Fruit fly (Drosophila melanogaster) whole organism, embryonic: ENCODE data around the gene Syx1A.

Experiments used
- Antp ChIP-seq: fragments of 200-800 bp; sonication (Bioruptor generic); optimal IDR thresholded peaks from 3 replicates; lab custom pipeline; 2016; ENCODE audit warnings: missing biosample characterization, missing genetic modification characterization
- C15 ChIP-seq: fragments of 200-800 bp; sonication (Bioruptor generic); IDR thresholded peaks from 3 replicates; pipeline ENCODE4 v1.3.6; 2022; ENCODE audit warnings: missing biosample characterization, missing genetic modification characterization
- CG10147 ChIP-seq: fragments of 200-800 bp; sonication (Bioruptor generic); optimal IDR thresholded peaks from 2 replicates; lab custom pipeline; 2019; ENCODE audit warnings: missing biosample characterization, mild to moderate bottlenecking, missing genetic modification characterization, moderate library complexity
- CG10565 ChIP-seq: fragments of 200-800 bp; sonication (Bioruptor generic); optimal IDR thresholded peaks from 3 replicates; lab custom pipeline; 2016; ENCODE audit warnings: missing biosample characterization, mild to moderate bottlenecking, missing genetic modification characterization
- CG10654 ChIP-seq: fragments of 200-800 bp; sonication (Bioruptor generic); optimal IDR thresholded peaks from 2 replicates; lab custom pipeline; 2016; ENCODE audit warnings: missing biosample characterization, missing genetic modification characterization
- CG11247 ChIP-seq: fragments of 200-800 bp; sonication (Bioruptor generic); IDR thresholded peaks from 2 replicates; pipeline ENCODE4 v1.3.6; 2022; ENCODE audit warnings: missing biosample characterization, missing genetic modification characterization
- CG14710 ChIP-seq: fragments of 200-800 bp; sonication (Bioruptor generic); optimal IDR thresholded peaks from 3 replicates; lab custom pipeline; 2019; ENCODE audit warnings: missing biosample characterization, mild to moderate bottlenecking, missing genetic modification characterization, moderate library complexity
- CG16815 ChIP-seq: fragments of 200-800 bp; sonication (Bioruptor generic); optimal IDR thresholded peaks from 3 replicates; lab custom pipeline; 2017; ENCODE audit warnings: missing biosample characterization, mild to moderate bottlenecking, missing genetic modification characterization
- CG18599 ChIP-seq: fragments of 200-800 bp; sonication (Bioruptor generic); optimal IDR thresholded peaks from 3 replicates; lab custom pipeline; 2017; ENCODE audit warnings: missing biosample characterization, missing genetic modification characterization, mild to moderate bottlenecking, moderate library complexity, missing genetic modification reagents
- CG18619 ChIP-seq: fragments of 200-800 bp; sonication (Bioruptor generic); optimal IDR thresholded peaks from 3 replicates; lab custom pipeline; 2017; ENCODE audit warnings: missing biosample characterization, mild to moderate bottlenecking, missing genetic modification characterization
- CG2199 ChIP-seq: fragments of 200-800 bp; sonication (Bioruptor generic); IDR thresholded peaks from 3 replicates; pipeline ENCODE4 v1.3.6; 2022; ENCODE audit warnings: missing biosample characterization, missing genetic modification characterization
- CG31224 ChIP-seq: fragments of 200-800 bp; sonication (Bioruptor generic); IDR thresholded peaks from 2 replicates; pipeline ENCODE4 v1.3.6; 2022; ENCODE audit warnings: missing biosample characterization, missing genetic modification characterization
- CG34422 ChIP-seq: fragments of 200-800 bp; sonication (Bioruptor generic); IDR thresholded peaks from 3 replicates; pipeline ENCODE4 v1.3.6; 2022; ENCODE audit warnings: missing biosample characterization, missing genetic modification characterization
- CG4282 ChIP-seq: fragments of 200-800 bp; sonication (Bioruptor generic); optimal IDR thresholded peaks from 2 replicates; lab custom pipeline; 2016; ENCODE audit warnings: missing biosample characterization, missing genetic modification characterization
- CG7556 ChIP-seq: fragments of 200-800 bp; sonication (Bioruptor generic); optimal IDR thresholded peaks from 2 replicates; lab custom pipeline; 2017; ENCODE audit warnings: missing biosample characterization, mild to moderate bottlenecking, missing genetic modification characterization
- CG7987 ChIP-seq: fragments of 200-800 bp; sonication (Bioruptor generic); optimal IDR thresholded peaks from 2 replicates; lab custom pipeline; 2018; ENCODE audit warnings: missing biosample characterization, mild to moderate bottlenecking, missing genetic modification characterization, moderate library complexity
- CG9215 ChIP-seq: fragments of 200-800 bp; sonication (Bioruptor generic); IDR thresholded peaks from 2 replicates; pipeline ENCODE4 v1.3.6; 2022; ENCODE audit warnings: missing biosample characterization, missing genetic modification characterization
- CHES-1-like ChIP-seq: fragments of 200-800 bp; sonication (Bioruptor generic); optimal IDR thresholded peaks from 2 replicates; lab custom pipeline; 2016; ENCODE audit warnings: missing biosample characterization, missing genetic modification characterization
- CoRest ChIP-seq: fragments of 200-800 bp; sonication (Bioruptor generic); optimal IDR thresholded peaks from 3 replicates; lab custom pipeline; 2018; ENCODE audit warnings: missing biosample characterization, mild to moderate bottlenecking, missing genetic modification characterization, moderate library complexity
- Dfd ChIP-seq, 2 experiments: fragments of >200 bp; optimal IDR thresholded peaks; 2 replicates each; lab custom pipeline; 2017; ENCODE audit warnings: missing biosample characterization in 2 of 2, missing genetic modification characterization in 2 of 2
- Dll ChIP-seq: fragments of 200-800 bp; sonication (Bioruptor generic); IDR thresholded peaks from 4 replicates; pipeline ENCODE4 v1.3.6; 2022; ENCODE audit warnings: missing biosample characterization, missing genetic modification characterization; ENCODE audit not compliant: partially characterized antibody
- Doc3 ChIP-seq: fragments of 200-800 bp; sonication (Bioruptor generic); IDR thresholded peaks from 3 replicates; pipeline ENCODE4 v1.3.6; 2022; ENCODE audit warnings: missing biosample characterization, missing genetic modification characterization; ENCODE audit not compliant: partially characterized antibody
- MBD-R2 ChIP-seq: fragments of 200-800 bp; sonication (Bioruptor generic); IDR thresholded peaks from 2 replicates; pipeline ENCODE4 v1.3.6; 2022; ENCODE audit warnings: missing biosample characterization, missing genetic modification characterization
- Mrtf ChIP-seq: fragments of 200-800 bp; sonication (Bioruptor generic); IDR thresholded peaks from 3 replicates; pipeline ENCODE4 v1.3.6; 2022; ENCODE audit warnings: missing biosample characterization, missing genetic modification characterization
- NC2β ChIP-seq: fragments of 200-800 bp; sonication (Bioruptor generic); optimal IDR thresholded peaks from 2 replicates; lab custom pipeline; 2016; ENCODE audit warnings: missing biosample characterization, missing genetic modification characterization
- Rx ChIP-seq: fragments of 200-800 bp; sonication (Bioruptor generic); IDR thresholded peaks from 2 replicates; pipeline ENCODE4 v1.3.6; 2022; ENCODE audit warnings: missing biosample characterization, missing genetic modification characterization
- Sox102F ChIP-seq: fragments of 200-800 bp; sonication (Bioruptor generic); optimal IDR thresholded peaks from 2 replicates; lab custom pipeline; 2018; ENCODE audit warnings: missing biosample characterization, mild to moderate bottlenecking, missing genetic modification characterization, moderate library complexity
- Usf ChIP-seq: fragments of 200-800 bp; sonication (Bioruptor generic); optimal IDR thresholded peaks from 2 replicates; lab custom pipeline; 2017; ENCODE audit warnings: missing genotype, missing biosample characterization, missing genetic modification characterization
- corto ChIP-seq: fragments of 200-800 bp; sonication (Bioruptor generic); optimal IDR thresholded peaks from 2 replicates; lab custom pipeline; 2016; ENCODE audit warnings: missing biosample characterization, mild to moderate bottlenecking, missing genetic modification characterization, moderate library complexity
- danr ChIP-seq: fragments of 200-800 bp; sonication (Bioruptor generic); IDR thresholded peaks from 2 replicates; pipeline ENCODE4 v1.3.6; 2022; ENCODE audit warnings: missing biosample characterization, missing genetic modification characterization
- dysf ChIP-seq: fragments of 200-800 bp; sonication (Bioruptor generic); IDR thresholded peaks from 3 replicates; pipeline ENCODE4 v1.3.6; 2022; ENCODE audit warnings: missing biosample characterization, missing genetic modification characterization
- en ChIP-seq: fragments of 200-800 bp; sonication (Bioruptor generic); optimal IDR thresholded peaks from 2 replicates; lab custom pipeline; 2016; ENCODE audit warnings: missing biosample characterization, missing genetic modification characterization
- gem ChIP-seq: fragments of 200-800 bp; sonication (Bioruptor generic); optimal IDR thresholded peaks from 2 replicates; lab custom pipeline; 2019; ENCODE audit warnings: missing biosample characterization, mild to moderate bottlenecking, missing genetic modification characterization, moderate library complexity
- hb ChIP-seq: fragments of 200-800 bp; sonication (Bioruptor generic); IDR thresholded peaks from 3 replicates; pipeline ENCODE4 v1.3.6; 2022; ENCODE audit warnings: missing biosample characterization, missing genetic modification characterization; ENCODE audit not compliant: partially characterized antibody
- lbe ChIP-seq: fragments of 200-800 bp; sonication (Bioruptor generic); optimal IDR thresholded peaks from 2 replicates; lab custom pipeline; 2016; ENCODE audit warnings: missing biosample characterization, mild to moderate bottlenecking, missing genetic modification characterization
- mld ChIP-seq: fragments of 200-800 bp; sonication (Bioruptor generic); IDR thresholded peaks from 3 replicates; pipeline ENCODE4 v1.3.6; 2022; ENCODE audit warnings: missing biosample characterization, missing genetic modification characterization; ENCODE audit not compliant: partially characterized antibody
- nau ChIP-seq: fragments of 200-800 bp; sonication (Bioruptor generic); optimal IDR thresholded peaks from 3 replicates; lab custom pipeline; 2017; ENCODE audit warnings: missing biosample characterization, mild to moderate bottlenecking, missing genetic modification characterization, missing genetic modification reagents
- odd ChIP-seq: fragments of 200-800 bp; sonication (Bioruptor generic); optimal IDR thresholded peaks from 2 replicates; lab custom pipeline; 2017; ENCODE audit warnings: missing biosample characterization, mild to moderate bottlenecking, missing genetic modification characterization
- org-1 ChIP-seq: fragments of 200-800 bp; sonication (Bioruptor generic); optimal IDR thresholded peaks from 2 replicates; lab custom pipeline; 2017; ENCODE audit warnings: missing biosample characterization, missing genetic modification characterization
- pum ChIP-seq: fragments of 200-800 bp; sonication (Bioruptor generic); optimal IDR thresholded peaks from 2 replicates; lab custom pipeline; 2016; ENCODE audit warnings: missing biosample characterization, missing genetic modification characterization
- shn ChIP-seq: fragments of 200-800 bp; sonication (Bioruptor generic); optimal IDR thresholded peaks from 3 replicates; lab custom pipeline; 2016; ENCODE audit warnings: missing biosample characterization, missing genetic modification characterization
- so ChIP-seq: fragments of 200-800 bp; sonication (Bioruptor generic); IDR thresholded peaks from 3 replicates; pipeline ENCODE4 v1.3.6; 2022; ENCODE audit warnings: missing biosample characterization, missing genetic modification characterization
- sug ChIP-seq: fragments of 200-800 bp; optimal IDR thresholded peaks from 2 replicates; lab custom pipeline; 2019; ENCODE audit warnings: missing biosample characterization, mild to moderate bottlenecking, missing genetic modification characterization, moderate library complexity
- tio ChIP-seq: fragments of 200-800 bp; sonication (Bioruptor generic); optimal IDR thresholded peaks from 2 replicates; lab custom pipeline; 2017; ENCODE audit warnings: missing biosample characterization, missing genetic modification characterization, inconsistent platforms
- ttk ChIP-seq: fragments of 200-800 bp; sonication (Bioruptor generic); IDR thresholded peaks from 2 replicates; pipeline ENCODE4 v2.1.2; 2022; ENCODE audit warnings: missing biosample characterization, missing genetic modification characterization
- twi ChIP-seq: fragments of 200-800 bp; optimal IDR thresholded peaks from 2 replicates; lab custom pipeline; 2019; ENCODE audit warnings: missing biosample characterization, mild to moderate bottlenecking, missing genetic modification characterization, moderate library complexity
- wdn ChIP-seq: fragments of 200-800 bp; sonication (Bioruptor generic); IDR thresholded peaks from 2 replicates; pipeline ENCODE4 v1.3.6; 2022; ENCODE audit warnings: missing biosample characterization, missing genetic modification characterization
- z ChIP-seq: fragments of 200-800 bp; sonication (Bioruptor generic); IDR thresholded peaks from 3 replicates; pipeline ENCODE4 v1.3.6; 2022; ENCODE audit warnings: missing biosample characterization, missing genetic modification characterization
- zen ChIP-seq: fragments of 200-800 bp; sonication (Bioruptor generic); optimal IDR thresholded peaks from 3 replicates; lab custom pipeline; 2018; ENCODE audit warnings: missing biosample characterization, mild to moderate bottlenecking, missing genetic modification characterization, moderate library complexity

Gene Syx1A

dm6 chr3R:24112320-24113069, 6.9 kb upstream of the Syx1A start, which contains the start of gene CG13605 (continued):
- TF ChIP-seq Dfd (GFP tag; optimal IDR thresholded peaks at IDR 0.05; lab: Kevin White, UChicago) (no peak), CG9215 (peak; percentile 24; the same call in 1 of the 2 replicates), corto (GFP tag; lab: Kevin White, UChicago) (peak; percentile 22), nau (no peak), Usf (GFP tag; lab: Kevin White, UChicago) (peak; percentile 38), twi (peak; percentile 28), C15 (GFP tag; lab: Robert Waterston, UW) (peak; percentile 44; the same call in 1 of the 3 replicates), CoRest (tag; lab: Kevin White, UChicago) (peak; percentile 77), Antp (GFP tag; lab: Kevin White, UChicago) (peak; percentile 59), CG16815 (peak; percentile 23), NC2β (GFP tag; lab: Kevin White, UChicago) (peak; percentile 39), z (GFP tag; lab: Robert Waterston, UW) (no peak), zen (peak; percentile 48), CG10147 (GFP tag; lab: Kevin White, UChicago) (peak; percentile 79), CG18619 (GFP tag; lab: Kevin White, UChicago) (peak; percentile 63), Sox102F (GFP tag; lab: Kevin White, UChicago) (peak; percentile 82), org-1 (peak; percentile 58), Dll (GFP tag; lab: Robert Waterston, UW) (peak; percentile 51; the same call in 3 of the 4 replicates), Mrtf (GFP tag; lab: Robert Waterston, UW) (peak; percentile 61; the same call in 2 of the 3 replicates), lbe (GFP tag; lab: Kevin White, UChicago) (peak; percentile 64), MBD-R2 (GFP tag; lab: Robert Waterston, UW) (peak; percentile 48; the same call in 1 of the 2 replicates), danr (GFP tag; lab: Robert Waterston, UW) (0 out of 2 replicates have a peak, but pooled peaks have one; percentile 27), gem (tag; lab: Kevin White, UChicago) (peak; percentile 86), CG10654 (GFP tag; lab: Kevin White, UChicago) (peak; percentile 57), CG7987 (GFP tag; lab: Kevin White, UChicago) (peak; percentile 55), dysf (GFP tag; lab: Robert Waterston, UW) (peak; percentile 72), CG31224 (GFP tag; lab: Robert Waterston, UW) (peak; percentile 66), CG11247 (peak; percentile 62), mld (GFP tag; lab: Robert Waterston, UW) (no peak), CG10565 (GFP tag; lab: Kevin White, UChicago) (no peak), shn (GFP tag; lab: Kevin White, UChicago) (peak; percentile 41), CG7556 (peak; percentile 75), ttk (peak; percentile 27; the same call in 1 of the 2 replicates), CG14710 (tag; lab: Kevin White, UChicago) (peak; percentile 62), CHES-1-like (peak; percentile 8), hb (no peak), CG18599 (peak; percentile 90), Doc3 (GFP tag; lab: Robert Waterston, UW) (no peak), wdn (0 out of 2 replicates have a peak, but pooled peaks have one; percentile 21), tio (GFP tag; lab: Kevin White, UChicago) (peak; percentile 69), en (GFP tag; lab: Kevin White, UChicago) (no peak), CG2199 (GFP tag; lab: Robert Waterston, UW) (0 out of 3 replicates have a peak, but pooled peaks have one; percentile 17), sug (tag; lab: Kevin White, UChicago) (peak; percentile 23), CG34422 (peak; percentile 74; the same call in 2 of the 3 replicates), CG4282 (peak; percentile 16), so (GFP tag; lab: Robert Waterston, UW) (no peak), pum (peak; percentile 44), Rx (peak; percentile 23; the same call in 1 of the 2 replicates), odd (GFP tag; lab: Kevin White, UChicago) (peak; percentile 72)
